Worm (Caenorhabditis elegans) whole organism, young adult: ENCODE results near the gene clec-3.

ENCODE experiments used
- B0035.1 ChIP-seq: sonication (generic microtip); optimal IDR thresholded peaks from 2 replicates; lab custom pipeline; 2016; ENCODE audit warnings: missing genetic modification characterization, mild to moderate bottlenecking, missing compliant biosample characterization, missing genotype, missing genetic modification reagents
- B0336.3 ChIP-seq: fragments of 200-800 bp; sonication (Bioruptor generic); IDR thresholded peaks from 2 replicates; pipeline ENCODE4 v1.3.6; 2022; ENCODE audit warnings: missing genetic modification characterization, missing compliant biosample characterization
- D2030.7 ChIP-seq: fragments of 200-800 bp; sonication (Bioruptor generic); IDR thresholded peaks from 2 replicates; pipeline ENCODE4 v1.3.6; 2022; ENCODE audit warnings: missing genetic modification reagents, missing genetic modification characterization, missing compliant biosample characterization
- F22D6.2 ChIP-seq: sonication (generic microtip); optimal IDR thresholded peaks from 2 replicates; lab custom pipeline; 2016; ENCODE audit warnings: mild to moderate bottlenecking, missing genetic modification characterization, missing compliant biosample characterization
- F52B5.7 ChIP-seq: sonication (generic microtip); optimal IDR thresholded peaks from 2 replicates; lab custom pipeline; 2016; ENCODE audit warnings: mild to moderate bottlenecking, missing genetic modification characterization, missing compliant biosample characterization
- F57A8.1 ChIP-seq: fragments of 200-800 bp; sonication (Bioruptor generic); optimal IDR thresholded peaks from 2 replicates; lab custom pipeline; 2018; ENCODE audit warnings: mild to moderate bottlenecking, missing genetic modification characterization, moderate library complexity, missing compliant biosample characterization
- F57C9.4 ChIP-seq: sonication (generic microtip); optimal IDR thresholded peaks from 2 replicates; lab custom pipeline; 2017; ENCODE audit warnings: mild to moderate bottlenecking, missing genetic modification characterization, missing compliant biosample characterization
- K11D2.4 ChIP-seq: fragments of 200-800 bp; sonication (Bioruptor generic); IDR thresholded peaks from 2 replicates; pipeline ENCODE4 v1.3.6; 2022; ENCODE audit warnings: missing genetic modification reagents, missing genetic modification characterization, missing compliant biosample characterization
- K12H6.12 ChIP-seq: fragments of 200-800 bp; sonication (Bioruptor generic); optimal IDR thresholded peaks from 2 replicates; lab custom pipeline; 2018; ENCODE audit warnings: mild to moderate bottlenecking, missing genetic modification characterization, missing compliant biosample characterization
- T26A5.8 ChIP-seq: sonication (generic microtip); optimal IDR thresholded peaks from 2 replicates; lab custom pipeline; 2016; ENCODE audit warnings: missing genetic modification characterization, missing compliant biosample characterization
- Y53F4B.3 ChIP-seq: fragments of 200-800 bp; sonication (Bioruptor generic); IDR thresholded peaks from 2 replicates; pipeline ENCODE4 v1.3.6; 2022; ENCODE audit warnings: missing genetic modification reagents, missing genetic modification characterization, missing compliant biosample characterization
- aptf-3 ChIP-seq: fragments of 200-800 bp; sonication (Bioruptor generic); IDR thresholded peaks from 2 replicates; pipeline ENCODE4 v1.3.6; 2022; ENCODE audit warnings: missing genetic modification characterization, missing compliant biosample characterization
- athp-1 ChIP-seq: sonication (generic microtip); optimal IDR thresholded peaks from 2 replicates; lab custom pipeline; 2017; ENCODE audit warnings: mild to moderate bottlenecking, missing genetic modification characterization, missing compliant biosample characterization
- attf-3 ChIP-seq: fragments of 200-800 bp; sonication (Bioruptor generic); conservative IDR thresholded peaks from 2 replicates; pipeline ENCODE4 v1.3.6; 2022; ENCODE audit warnings: missing genetic modification reagents, missing genetic modification characterization, missing compliant biosample characterization
- attf-6 ChIP-seq: fragments of 200-800 bp; sonication (Bioruptor generic); IDR thresholded peaks from 2 replicates; pipeline ENCODE4 v1.3.6; 2022; ENCODE audit warnings: missing genetic modification reagents, missing genetic modification characterization, missing compliant biosample characterization
- bed-2 ChIP-seq: fragments of 200-800 bp; sonication (Bioruptor generic); IDR thresholded peaks from 2 replicates; pipeline ENCODE4 v1.3.6; 2022; ENCODE audit warnings: missing genetic modification reagents, missing genetic modification characterization, missing compliant biosample characterization
- ccch-3 ChIP-seq: fragments of 200-800 bp; sonication (Bioruptor generic); optimal IDR thresholded peaks from 2 replicates; lab custom pipeline; 2018; ENCODE audit warnings: mild to moderate bottlenecking, missing genetic modification characterization, missing compliant biosample characterization
- cebp-1 ChIP-seq, 2 experiments: fragments of 200-800 bp in 1 of 2; sonication (Bioruptor generic) in 1 of 2; sonication (generic microtip) in 1 of 2; IDR thresholded peaks in 1 of 2; optimal IDR thresholded peaks in 1 of 2; 2 replicates each; pipeline versions ENCODE4 v1.3.6 to Lab custom; 2017 to 2022; ENCODE audit warnings: missing compliant biosample characterization in 2 of 2, missing genetic modification characterization in 2 of 2, mild to moderate bottlenecking in 1 of 2, missing genetic modification reagents in 1 of 2, moderate library complexity in 1 of 2
- cebp-2 ChIP-seq: fragments of 200-800 bp; sonication (Bioruptor generic); IDR thresholded peaks from 2 replicates; pipeline ENCODE4 v1.3.6; 2022; ENCODE audit warnings: missing genetic modification characterization, missing compliant biosample characterization
- ceh-100 ChIP-seq: fragments of 200-800 bp; sonication (Bioruptor generic); IDR thresholded peaks from 2 replicates; pipeline ENCODE4 v1.3.6; 2022; ENCODE audit warnings: missing genetic modification reagents, missing genetic modification characterization, missing compliant biosample characterization
- ceh-27 ChIP-seq: fragments of 200-800 bp; sonication (Bioruptor generic); optimal IDR thresholded peaks from 2 replicates; lab custom pipeline; 2018; ENCODE audit warnings: mild to moderate bottlenecking, missing genetic modification characterization, moderate library complexity, missing compliant biosample characterization
- die-1 ChIP-seq: sonication (generic microtip); optimal IDR thresholded peaks from 2 replicates; lab custom pipeline; 2016; ENCODE audit warnings: missing genotype, mild to moderate bottlenecking, missing genetic modification characterization, missing compliant biosample characterization
- dox-1 ChIP-seq: fragments of 200-800 bp; sonication (Bioruptor generic); IDR thresholded peaks from 2 replicates; pipeline ENCODE4 v1.3.6; 2022; ENCODE audit warnings: missing genetic modification reagents, missing genetic modification characterization, missing compliant biosample characterization
- ekl-4 ChIP-seq: fragments of 200-800 bp; sonication (Bioruptor generic); IDR thresholded peaks from 2 replicates; pipeline ENCODE4 v1.3.6; 2022; ENCODE audit warnings: missing genetic modification reagents, missing genetic modification characterization, missing compliant biosample characterization
- ets-4 ChIP-seq: fragments of 200-800 bp; sonication (Bioruptor generic); optimal IDR thresholded peaks from 2 replicates; lab custom pipeline; 2018; ENCODE audit warnings: mild to moderate bottlenecking, missing genetic modification characterization, missing compliant biosample characterization
- gei-17 ChIP-seq: fragments of 200-800 bp; sonication (Bioruptor generic); optimal IDR thresholded peaks from 2 replicates; lab custom pipeline; 2018; ENCODE audit warnings: mild to moderate bottlenecking, missing genetic modification characterization, missing compliant biosample characterization
- hmg-1.2 ChIP-seq: fragments of 200-800 bp; sonication (Bioruptor generic); IDR thresholded peaks from 2 replicates; pipeline ENCODE4 v1.3.6; 2022; ENCODE audit warnings: missing genetic modification reagents, missing genetic modification characterization, missing compliant biosample characterization
- hrde-1 ChIP-seq: sonication (generic microtip); optimal IDR thresholded peaks from 2 replicates; lab custom pipeline; 2016; ENCODE audit warnings: missing genetic modification characterization, mild to moderate bottlenecking, missing compliant biosample characterization, moderate library complexity, missing genotype, missing genetic modification reagents, borderline replicate concordance
- lir-1 ChIP-seq: fragments of 200-800 bp; sonication (Bioruptor generic); conservative IDR thresholded peaks from 2 replicates; pipeline ENCODE4 v1.3.6; 2022; ENCODE audit warnings: missing genetic modification reagents, missing genetic modification characterization, missing compliant biosample characterization
- madf-3 ChIP-seq: fragments of 200-800 bp; sonication (Bioruptor generic); IDR thresholded peaks from 2 replicates; pipeline ENCODE4 v1.3.6; 2022; ENCODE audit warnings: missing genetic modification reagents, missing genetic modification characterization, missing compliant biosample characterization
- madf-8 ChIP-seq: fragments of 200-800 bp; sonication (Bioruptor generic); conservative IDR thresholded peaks from 2 replicates; pipeline ENCODE4 v1.3.6; 2022; ENCODE audit warnings: missing genetic modification reagents, missing genetic modification characterization, missing compliant biosample characterization
- mes-4 ChIP-seq: sonication (generic microtip); optimal IDR thresholded peaks from 2 replicates; lab custom pipeline; 2016; ENCODE audit warnings: missing genotype, missing genetic modification characterization, missing compliant biosample characterization
- nhr-120 ChIP-seq: fragments of 200-800 bp; sonication (Bioruptor generic); IDR thresholded peaks from 2 replicates; pipeline ENCODE4 v1.3.6; 2022; ENCODE audit warnings: missing genetic modification characterization, missing compliant biosample characterization
- nhr-179 ChIP-seq: sonication (generic microtip); optimal IDR thresholded peaks from 2 replicates; lab custom pipeline; 2016; ENCODE audit warnings: mild to moderate bottlenecking, missing genetic modification characterization, missing compliant biosample characterization
- nhr-90 ChIP-seq: sonication (generic microtip); optimal IDR thresholded peaks from 2 replicates; lab custom pipeline; 2016; ENCODE audit warnings: missing genotype, mild to moderate bottlenecking, missing genetic modification characterization, missing compliant biosample characterization
- rcor-1 ChIP-seq: fragments of 200-800 bp; sonication (Bioruptor generic); IDR thresholded peaks from 2 replicates; pipeline ENCODE4 v1.3.6; 2022; ENCODE audit warnings: missing genetic modification reagents, missing genetic modification characterization, missing compliant biosample characterization
- snpc-1.3 ChIP-seq: sonication (generic microtip); optimal IDR thresholded peaks from 2 replicates; lab custom pipeline; 2017; ENCODE audit warnings: missing genetic modification characterization, mild to moderate bottlenecking, missing compliant biosample characterization, antibody characterized with exemption, moderate library complexity, missing genotype, missing genetic modification reagents; ENCODE audit not compliant: insufficient read depth
- snpc-4 ChIP-seq, 5 experiments: fragments of 150-350 bp in 1 of 5; sonication (generic microtip) in 4 of 5; optimal IDR thresholded peaks; 2 replicates each; lab custom pipeline; 2014 to 2018; ENCODE audit warnings: missing genetic modification characterization in 5 of 5, missing biosample characterization in 3 of 5, antibody characterized with exemption in 2 of 5, mild to moderate bottlenecking in 2 of 5, missing compliant biosample characterization in 2 of 5, missing genotype in 2 of 5, moderate library complexity in 2 of 5, missing genetic modification reagents in 1 of 5
- somi-1 ChIP-seq: fragments of 200-800 bp; sonication (Bioruptor generic); optimal IDR thresholded peaks from 2 replicates; lab custom pipeline; 2018; ENCODE audit warnings: mild to moderate bottlenecking, missing genetic modification characterization, missing compliant biosample characterization
- tbp1 ChIP-seq: fragments of 200-800 bp; sonication (Bioruptor generic); optimal IDR thresholded peaks from 2 replicates; lab custom pipeline; 2018; ENCODE audit warnings: mild to moderate bottlenecking, missing genetic modification characterization, missing compliant biosample characterization
- tlf-1 ChIP-seq: fragments of 200-800 bp; sonication (Bioruptor generic); optimal IDR thresholded peaks from 2 replicates; lab custom pipeline; 2018; ENCODE audit warnings: mild to moderate bottlenecking, missing genetic modification characterization, missing compliant biosample characterization
- unc-130 ChIP-seq: sonication (generic microtip); optimal IDR thresholded peaks from 2 replicates; lab custom pipeline; 2016; ENCODE audit warnings: missing genetic modification reagents, missing genetic modification characterization, missing compliant biosample characterization
- zfh-2 ChIP-seq: fragments of 200-800 bp; sonication (Bioruptor generic); conservative IDR thresholded peaks from 2 replicates; pipeline ENCODE4 v1.3.6; 2022; ENCODE audit warnings: missing genetic modification reagents, missing genetic modification characterization, missing compliant biosample characterization
- ztf-25 ChIP-seq: fragments of 200-800 bp; sonication (Bioruptor generic); IDR thresholded peaks from 2 replicates; pipeline ENCODE4 v1.3.6; 2022; ENCODE audit warnings: missing genetic modification reagents, missing genetic modification characterization, missing compliant biosample characterization
- ztf-28 ChIP-seq: fragments of 200-800 bp; sonication (Bioruptor generic); IDR thresholded peaks from 2 replicates; pipeline ENCODE4 v1.3.6; 2022; ENCODE audit warnings: missing genetic modification reagents, missing genetic modification characterization, missing compliant biosample characterization
- ztf-6 ChIP-seq: fragments of 200-800 bp; sonication (Bioruptor generic); IDR thresholded peaks from 2 replicates; pipeline ENCODE4 v1.3.6; 2022; ENCODE audit warnings: missing genetic modification reagents, missing genetic modification characterization, missing compliant biosample characterization

Gene clec-3

ce11 chrII:2987854-2988350 is 31.8 kb downstream of the clec-3 start, which contains the start of gene lido-7 (continued):
- TF ChIP-seq F52B5.7 (tag; lab: Kevin White, UChicago) = no peak
- TF ChIP-seq T26A5.8 (tag; lab: Kevin White, UChicago) = no peak
- no peak for TF ChIP-seq ztf-25 (GFP tag; lab: Robert Waterston, UW)
- TF ChIP-seq athp-1 = no peak
- no peak for TF ChIP-seq F57C9.4
- peak; percentile 94 for TF ChIP-seq hmg-1.2 (GFP tag; lab: Robert Waterston, UW)
- peak; percentile 27; the same call in 1 of the 2 replicates for TF ChIP-seq cebp-1 (GFP tag; IDR thresholded peaks at IDR 0.05; lab: Robert Waterston, UW)
- peak; percentile 51 for TF ChIP-seq cebp-1 (tag; optimal IDR thresholded peaks at IDR 0.05; lab: Kevin White, UChicago)
- peak; percentile 85 for TF ChIP-seq madf-3 (GFP tag; lab: Robert Waterston, UW)
- no peak for TF ChIP-seq unc-130 (GFP tag; lab: Kevin White, UChicago)
- TF ChIP-seq ets-4 = no peak
- TF ChIP-seq madf-8 (GFP tag; lab: Robert Waterston, UW) = 0 out of 2 replicates have a peak, but pooled peaks have one; percentile 20
- TF ChIP-seq mes-4 (tag; lab: Kevin White, UChicago) = no peak
- TF ChIP-seq B0035.1 (tag; lab: Kevin White, UChicago) = no peak
- TF ChIP-seq ekl-4 (GFP tag; lab: Robert Waterston, UW) = 0 out of 2 replicates have a peak, but pooled peaks have one; percentile 19
- no peak for TF ChIP-seq ztf-28 (GFP tag; lab: Robert Waterston, UW)
- TF ChIP-seq F22D6.2 = no peak
- TF ChIP-seq tlf-1 (GFP tag; lab: Kevin White, UChicago) = no peak
- no peak for TF ChIP-seq attf-6 (GFP tag; lab: Robert Waterston, UW)
- TF ChIP-seq ceh-27 (GFP tag; lab: Kevin White, UChicago) = peak; percentile 63
- TF ChIP-seq dox-1 (GFP tag; lab: Robert Waterston, UW) = peak; percentile 36; the same call in 1 of the 2 replicates
- 0 out of 2 replicates have a peak, but pooled peaks have one; percentile 26 for TF ChIP-seq K11D2.4
- TF ChIP-seq attf-3 (GFP tag; lab: Robert Waterston, UW) = no peak
- peak; percentile 89 for TF ChIP-seq zfh-2 (GFP tag; lab: Robert Waterston, UW)
- no peak for TF ChIP-seq B0336.3
- peak; percentile 74 for TF ChIP-seq ceh-100 (GFP tag; lab: Robert Waterston, UW)
- TF ChIP-seq Y53F4B.3 = no peak
- no peak for TF ChIP-seq nhr-179 (tag; lab: Kevin White, UChicago)
- TF ChIP-seq nhr-120 (GFP tag; lab: Robert Waterston, UW) = no peak

- TF ChIP-seq ztf-28 (GFP tag; lab: Robert Waterston, UW) (0 out of 2 replicates have a peak, but pooled peaks have one; percentile 30), snpc-4 (GFP tag; optimal IDR thresholded peaks at IDR 0.05; lab: Kevin White, UChicago) (no peak), snpc-4 (tag; optimal IDR thresholded peaks at IDR 0.05; lab: Kevin White, UChicago) (peak; percentile 7 to 82 (median 44)), bed-2 (GFP tag; lab: Robert Waterston, UW) (peak; percentile 43; the same call in 1 of the 2 replicates), F57A8.1 (GFP tag; lab: Kevin White, UChicago) (peak; percentile 37), D2030.7 (GFP tag; lab: Robert Waterston, UW) (no peak), F52B5.7 (tag; lab: Kevin White, UChicago) (peak; percentile 57), snpc-1.3 (tag; lab: Kevin White, UChicago) (no peak), ets-4 (no peak), die-1 (no peak), hrde-1 (tag; lab: Kevin White, UChicago) (no peak), somi-1 (GFP tag; lab: Kevin White, UChicago) (peak; percentile 33), nhr-90 (no peak), attf-3 (GFP tag; lab: Robert Waterston, UW) (no peak), rcor-1 (GFP tag; lab: Robert Waterston, UW) (no peak), cebp-2 (GFP tag; lab: Robert Waterston, UW) (0 out of 2 replicates have a peak, but pooled peaks have one; percentile 40), aptf-3 (no peak), gei-17 (GFP tag; lab: Kevin White, UChicago) (no peak), tbp1 (GFP tag; lab: Kevin White, UChicago) (no peak), madf-8 (GFP tag; lab: Robert Waterston, UW) (no peak), K12H6.12 (tag; lab: Kevin White, UChicago) (peak; percentile 36), ccch-3 (GFP tag; lab: Kevin White, UChicago) (no peak), ztf-6 (no peak), lir-1 (GFP tag; lab: Robert Waterston, UW) (no peak), F22D6.2 (no peak)
Measured at ce11 chrII:2987122-2987556, 32.6 kb downstream of the clec-3 start.
